Worm (Caenorhabditis elegans) whole organism, young adult: ENCODE results near the gene B0507.2.

Source experiments
- C06A6.2 ChIP-seq: fragments of 200-800 bp; sonication (Bioruptor generic); conservative IDR thresholded peaks from 2 replicates; pipeline ENCODE4 v1.3.6; 2022; ENCODE audit warnings: missing genetic modification characterization, missing compliant biosample characterization
- D2030.7 ChIP-seq: fragments of 200-800 bp; sonication (Bioruptor generic); IDR thresholded peaks from 2 replicates; pipeline ENCODE4 v1.3.6; 2022; ENCODE audit warnings: missing genetic modification reagents, missing genetic modification characterization, missing compliant biosample characterization
- F33H1.4 ChIP-seq: fragments of 200-800 bp; sonication (Bioruptor generic); IDR thresholded peaks from 2 replicates; pipeline ENCODE4 v1.3.6; 2022; ENCODE audit warnings: missing genetic modification reagents, missing genetic modification characterization, missing compliant biosample characterization
- F39B2.1 ChIP-seq: fragments of 200-800 bp; sonication (Bioruptor generic); IDR thresholded peaks from 2 replicates; pipeline ENCODE4 v1.3.6; 2022; ENCODE audit warnings: missing genetic modification reagents, missing genetic modification characterization, missing compliant biosample characterization
- F49E8.2 ChIP-seq: sonication (generic microtip); optimal IDR thresholded peaks from 3 replicates; lab custom pipeline; 2017; ENCODE audit warnings: missing genetic modification characterization, mild to moderate bottlenecking, missing compliant biosample characterization, antibody characterized with exemption, moderate library complexity; ENCODE audit not compliant: insufficient read depth
- F57A8.1 ChIP-seq: fragments of 200-800 bp; sonication (Bioruptor generic); optimal IDR thresholded peaks from 2 replicates; lab custom pipeline; 2018; ENCODE audit warnings: mild to moderate bottlenecking, missing genetic modification characterization, moderate library complexity, missing compliant biosample characterization
- T07F8.4 ChIP-seq: sonication (generic microtip); optimal IDR thresholded peaks from 2 replicates; lab custom pipeline; 2016; ENCODE audit warnings: mild to moderate bottlenecking, missing genetic modification characterization, moderate library complexity, missing compliant biosample characterization
- Y53F4B.3 ChIP-seq: fragments of 200-800 bp; sonication (Bioruptor generic); IDR thresholded peaks from 2 replicates; pipeline ENCODE4 v1.3.6; 2022; ENCODE audit warnings: missing genetic modification reagents, missing genetic modification characterization, missing compliant biosample characterization
- Y56A3A.18 ChIP-seq: fragments of 200-800 bp; sonication (Bioruptor generic); IDR thresholded peaks from 2 replicates; pipeline ENCODE4 v1.3.6; 2022; ENCODE audit warnings: missing genetic modification reagents, missing genetic modification characterization, missing compliant biosample characterization
- Y67H2A.10 ChIP-seq: fragments of 200-800 bp; sonication (Bioruptor generic); conservative IDR thresholded peaks from 2 replicates; pipeline ENCODE4 v1.3.6; 2022; ENCODE audit warnings: missing genetic modification reagents, missing genetic modification characterization, missing compliant biosample characterization
- ama-1 ChIP-seq, 3 experiments: fragments of 150-350 bp in 1 of 3; sonication (generic microtip) in 2 of 3; optimal IDR thresholded peaks; 2 replicates each; lab custom pipeline; 2014 to 2018; ENCODE audit warnings: missing biosample characterization in 2 of 3, missing genetic modification characterization in 2 of 3, missing genetic modification reagents in 2 of 3
- aptf-2 ChIP-seq: fragments of 200-800 bp; sonication (Bioruptor generic); conservative IDR thresholded peaks from 2 replicates; pipeline ENCODE4 v1.3.6; 2022; ENCODE audit warnings: missing genetic modification reagents, missing genetic modification characterization, missing compliant biosample characterization
- atf-7 ChIP-seq: sonication (generic microtip); optimal IDR thresholded peaks from 2 replicates; lab custom pipeline; 2017; ENCODE audit warnings: mild to moderate bottlenecking, missing genetic modification characterization, missing compliant biosample characterization
- attf-3 ChIP-seq: fragments of 200-800 bp; sonication (Bioruptor generic); conservative IDR thresholded peaks from 2 replicates; pipeline ENCODE4 v1.3.6; 2022; ENCODE audit warnings: missing genetic modification reagents, missing genetic modification characterization, missing compliant biosample characterization
- attf-6 ChIP-seq: fragments of 200-800 bp; sonication (Bioruptor generic); IDR thresholded peaks from 2 replicates; pipeline ENCODE4 v1.3.6; 2022; ENCODE audit warnings: missing genetic modification reagents, missing genetic modification characterization, missing compliant biosample characterization
- bed-1 ChIP-seq: fragments of 200-800 bp; sonication (Bioruptor generic); IDR thresholded peaks from 2 replicates; pipeline ENCODE4 v1.3.6; 2022; ENCODE audit warnings: missing genetic modification reagents, missing genetic modification characterization, missing compliant biosample characterization
- cebp-1 ChIP-seq, 2 experiments: fragments of 200-800 bp in 1 of 2; sonication (Bioruptor generic) in 1 of 2; sonication (generic microtip) in 1 of 2; IDR thresholded peaks in 1 of 2; optimal IDR thresholded peaks in 1 of 2; 2 replicates each; pipeline versions ENCODE4 v1.3.6 to Lab custom; 2017 to 2022; ENCODE audit warnings: missing compliant biosample characterization in 2 of 2, missing genetic modification characterization in 2 of 2, mild to moderate bottlenecking in 1 of 2, missing genetic modification reagents in 1 of 2, moderate library complexity in 1 of 2
- ceh-40 ChIP-seq: fragments of 200-800 bp; sonication (Bioruptor generic); IDR thresholded peaks from 2 replicates; pipeline ENCODE4 v1.3.6; 2022; ENCODE audit warnings: missing genetic modification characterization, missing compliant biosample characterization
- ceh-91 ChIP-seq: fragments of 200-800 bp; sonication (Bioruptor generic); IDR thresholded peaks from 2 replicates; pipeline ENCODE4 v1.3.6; 2022; ENCODE audit warnings: missing genetic modification reagents, missing genetic modification characterization, missing compliant biosample characterization
- chd-7 ChIP-seq: sonication (generic microtip); optimal IDR thresholded peaks from 2 replicates; lab custom pipeline; 2016; ENCODE audit warnings: mild to moderate bottlenecking, missing genetic modification characterization, moderate library complexity, missing compliant biosample characterization
- dpff-1 ChIP-seq: sonication (generic microtip); optimal IDR thresholded peaks from 2 replicates; lab custom pipeline; 2017; ENCODE audit warnings: mild to moderate bottlenecking, missing genetic modification characterization, missing compliant biosample characterization
- dpl-1 ChIP-seq: fragments of 150-350 bp; optimal IDR thresholded peaks from 2 replicates; lab custom pipeline; 2014; ENCODE audit warnings: missing biosample characterization, missing genetic modification reagents, missing genetic modification characterization
- efl-1 ChIP-seq: fragments of 150-350 bp; optimal IDR thresholded peaks from 2 replicates; lab custom pipeline; 2014; ENCODE audit warnings: missing biosample characterization, missing genetic modification reagents, missing genetic modification characterization
- egl-44 ChIP-seq: fragments of 200-800 bp; sonication (Bioruptor generic); IDR thresholded peaks from 2 replicates; pipeline ENCODE4 v1.3.6; 2022; ENCODE audit warnings: missing genetic modification reagents, missing genetic modification characterization, missing compliant biosample characterization
- egrh-3 ChIP-seq: fragments of 200-800 bp; sonication (Bioruptor generic); IDR thresholded peaks from 2 replicates; pipeline ENCODE4 v1.3.6; 2022; ENCODE audit warnings: missing genetic modification reagents, missing genetic modification characterization, missing compliant biosample characterization
- fkh-3 ChIP-seq: sonication (generic microtip); optimal IDR thresholded peaks from 2 replicates; lab custom pipeline; 2016; ENCODE audit warnings: mild to moderate bottlenecking, missing genetic modification characterization, missing compliant biosample characterization
- him-1 ChIP-seq: sonication (generic microtip); optimal IDR thresholded peaks from 2 replicates; lab custom pipeline; 2016; ENCODE audit warnings: missing genotype, missing genetic modification reagents, missing genetic modification characterization, missing compliant biosample characterization
- hlh-12 ChIP-seq: sonication (generic microtip); optimal IDR thresholded peaks from 2 replicates; lab custom pipeline; 2016; ENCODE audit warnings: missing genetic modification characterization, missing compliant biosample characterization
- hmg-20 ChIP-seq: fragments of 200-800 bp; sonication (Bioruptor generic); IDR thresholded peaks from 2 replicates; pipeline ENCODE4 v1.3.6; 2022; ENCODE audit warnings: missing genetic modification reagents, missing genetic modification characterization, missing compliant biosample characterization
- hsf-1 ChIP-seq: fragments of 200-800 bp; sonication (Bioruptor generic); IDR thresholded peaks from 2 replicates; pipeline ENCODE4 v1.3.6; 2022; ENCODE audit warnings: missing genetic modification reagents, missing genetic modification characterization, missing compliant biosample characterization
- let-526 ChIP-seq: fragments of 200-800 bp; sonication (Bioruptor generic); IDR thresholded peaks from 2 replicates; pipeline ENCODE4 v1.3.6; 2022; ENCODE audit warnings: missing genetic modification reagents, missing genetic modification characterization, missing compliant biosample characterization
- let-607 ChIP-seq, 2 experiments: fragments of 200-800 bp in 1 of 2; sonication (Bioruptor generic) in 1 of 2; sonication (generic microtip) in 1 of 2; optimal IDR thresholded peaks; 2 replicates each; lab custom pipeline; 2016 to 2018; ENCODE audit warnings: mild to moderate bottlenecking in 2 of 2, missing compliant biosample characterization in 2 of 2, missing genetic modification characterization in 2 of 2, moderate library complexity in 2 of 2, missing genotype in 1 of 2
- mel-28 ChIP-seq: sonication (generic microtip); optimal IDR thresholded peaks from 2 replicates; lab custom pipeline; 2016; ENCODE audit warnings: borderline replicate concordance, mild to moderate bottlenecking, missing genetic modification characterization, missing compliant biosample characterization
- mes-4 ChIP-seq: sonication (generic microtip); optimal IDR thresholded peaks from 2 replicates; lab custom pipeline; 2016; ENCODE audit warnings: missing genotype, missing genetic modification characterization, missing compliant biosample characterization
- nfya-1 ChIP-seq: sonication (generic microtip); optimal IDR thresholded peaks from 2 replicates; lab custom pipeline; 2017; ENCODE audit warnings: antibody characterized with exemption, missing compliant biosample characterization, missing genetic modification characterization, borderline replicate concordance; ENCODE audit not compliant: insufficient read depth
- nhr-80 ChIP-seq: sonication (generic microtip); optimal IDR thresholded peaks from 2 replicates; lab custom pipeline; 2016; ENCODE audit warnings: missing genetic modification characterization, missing compliant biosample characterization
- nhr-90 ChIP-seq: sonication (generic microtip); optimal IDR thresholded peaks from 2 replicates; lab custom pipeline; 2016; ENCODE audit warnings: missing genotype, mild to moderate bottlenecking, missing genetic modification characterization, missing compliant biosample characterization
- pha-4 ChIP-seq: fragments of 150-350 bp; sonication (generic microtip); optimal IDR thresholded peaks from 2 replicates; lab custom pipeline; 2014; ENCODE audit warnings: missing biosample characterization, missing genetic modification reagents, missing genetic modification characterization
- snpc-1.1 ChIP-seq: sonication (generic microtip); optimal IDR thresholded peaks from 2 replicates; lab custom pipeline; 2017; ENCODE audit warnings: missing genetic modification characterization, mild to moderate bottlenecking, missing compliant biosample characterization, antibody characterized with exemption, moderate library complexity, missing genotype, missing genetic modification reagents; ENCODE audit not compliant: insufficient read depth
- snpc-3.4 ChIP-seq: sonication (generic microtip); optimal IDR thresholded peaks from 2 replicates; lab custom pipeline; 2017; ENCODE audit warnings: missing genetic modification characterization, mild to moderate bottlenecking, missing compliant biosample characterization, antibody characterized with exemption, moderate library complexity, missing genotype, missing genetic modification reagents
- somi-1 ChIP-seq: fragments of 200-800 bp; sonication (Bioruptor generic); optimal IDR thresholded peaks from 2 replicates; lab custom pipeline; 2018; ENCODE audit warnings: mild to moderate bottlenecking, missing genetic modification characterization, missing compliant biosample characterization
- tbp1 ChIP-seq: fragments of 200-800 bp; sonication (Bioruptor generic); optimal IDR thresholded peaks from 2 replicates; lab custom pipeline; 2018; ENCODE audit warnings: mild to moderate bottlenecking, missing genetic modification characterization, missing compliant biosample characterization
- tbx-9 ChIP-seq: sonication (generic microtip); optimal IDR thresholded peaks from 2 replicates; lab custom pipeline; 2016; ENCODE audit warnings: borderline replicate concordance, missing genetic modification characterization, inconsistent platforms, missing compliant biosample characterization
- tlf-1 ChIP-seq: fragments of 200-800 bp; sonication (Bioruptor generic); optimal IDR thresholded peaks from 2 replicates; lab custom pipeline; 2018; ENCODE audit warnings: mild to moderate bottlenecking, missing genetic modification characterization, missing compliant biosample characterization
- ztf-22 ChIP-seq: fragments of 200-800 bp; sonication (Bioruptor generic); optimal IDR thresholded peaks from 2 replicates; lab custom pipeline; 2018; ENCODE audit warnings: mild to moderate bottlenecking, missing genetic modification characterization, moderate library complexity, missing compliant biosample characterization

The B0507.2 gene

DNA sequence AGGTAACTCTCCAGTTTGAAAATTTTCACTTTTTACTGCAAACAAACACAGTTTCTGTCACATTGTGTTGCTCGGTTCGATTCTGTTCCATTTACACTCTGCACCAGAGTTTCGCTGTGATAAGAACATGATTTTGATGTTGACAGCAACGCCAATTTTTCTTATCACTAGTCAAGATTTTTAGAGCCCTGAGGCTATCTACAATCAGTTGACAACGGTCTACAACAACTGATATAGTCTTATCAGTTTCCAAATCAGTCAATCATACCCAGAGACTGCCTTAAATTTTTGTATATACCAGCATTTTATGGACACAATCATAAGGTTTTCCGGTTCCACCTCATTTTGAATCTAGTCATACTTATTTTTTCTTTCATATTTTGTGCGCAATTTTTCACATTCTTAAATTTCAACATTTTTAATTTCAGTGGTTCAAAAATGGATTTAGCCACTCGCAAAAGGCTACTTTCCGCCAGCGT is 5.6 kb upstream of the B0507.2 start, which contains the start of gene B0507.3 (continued):
- TF ChIP-seq mel-28 (tag; lab: Kevin White, UChicago) (no peak), F39B2.1 (GFP tag; lab: Robert Waterston, UW) (no peak), aptf-2 (GFP tag; lab: Robert Waterston, UW) (no peak), fkh-3 (tag; lab: Kevin White, UChicago) (no peak), atf-7 (tag; lab: Kevin White, UChicago) (peak; percentile 49), him-1 (tag; lab: Kevin White, UChicago) (no peak), ceh-40 (no peak), attf-3 (GFP tag; lab: Robert Waterston, UW) (no peak), attf-6 (GFP tag; lab: Robert Waterston, UW) (no peak), tlf-1 (GFP tag; lab: Kevin White, UChicago) (peak; percentile 30), let-607 (tag; optimal IDR thresholded peaks at IDR 0.05; lab: Kevin White, UChicago) (peak in 1 of 2 experiments; percentile 48), F33H1.4 (GFP tag; lab: Robert Waterston, UW) (no peak), nhr-90 (tag; lab: Kevin White, UChicago) (no peak), efl-1 (GFP tag; lab: Kevin White, UChicago) (no peak), nfya-1 (tag; lab: Kevin White, UChicago) (no peak)

DNA sequence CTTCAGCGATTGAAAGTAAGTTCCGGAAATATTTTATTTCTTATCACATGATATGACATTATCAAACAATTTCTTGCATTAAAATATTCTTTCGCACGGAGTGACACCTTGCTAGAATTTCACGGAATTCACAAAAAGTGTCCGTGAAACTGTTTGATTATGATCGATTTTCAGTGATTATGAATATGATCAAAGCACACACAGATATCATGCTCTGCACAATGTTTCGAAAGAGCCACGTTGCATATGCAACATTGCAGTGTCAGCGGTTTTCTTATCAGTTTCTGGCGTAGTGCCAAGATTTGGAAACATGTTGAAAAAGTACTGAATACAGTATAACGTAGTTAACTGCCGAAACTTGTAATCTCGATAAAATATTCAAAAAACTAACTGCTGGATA is 5.0 kb upstream of the B0507.2 start:
- no peak for TF ChIP-seq Y67H2A.10 (GFP tag; lab: Robert Waterston, UW)
- TF ChIP-seq cebp-1 (GFP tag; IDR thresholded peaks at IDR 0.05; lab: Robert Waterston, UW): no peak
- TF ChIP-seq cebp-1 (tag; optimal IDR thresholded peaks at IDR 0.05; lab: Kevin White, UChicago): peak; percentile 72
- no peak for TF ChIP-seq somi-1 (GFP tag; lab: Kevin White, UChicago)
- TF ChIP-seq hsf-1 (GFP tag; lab: Robert Waterston, UW): no peak
- TF ChIP-seq mes-4 (tag; lab: Kevin White, UChicago): no peak
- no peak for TF ChIP-seq F57A8.1
- TF ChIP-seq egrh-3 (GFP tag; lab: Robert Waterston, UW): no peak
- TF ChIP-seq C06A6.2 (GFP tag; lab: Robert Waterston, UW): no peak
- TF ChIP-seq nhr-80 (tag; lab: Kevin White, UChicago): peak; percentile 72
- no peak for TF ChIP-seq D2030.7 (GFP tag; lab: Robert Waterston, UW)
- no peak for TF ChIP-seq tbx-9
- peak; percentile 6 for TF ChIP-seq tlf-1 (GFP tag; lab: Kevin White, UChicago)
- peak; percentile 35 to 86 for TF ChIP-seq let-607 (tag; optimal IDR thresholded peaks at IDR 0.05; lab: Kevin White, UChicago)
- no peak for TF ChIP-seq Y56A3A.18 (GFP tag; lab: Robert Waterston, UW)
- no peak for TF ChIP-seq pha-4 (tag; lab: Kevin White, UChicago)
- TF ChIP-seq T07F8.4: no peak
- no peak for TF ChIP-seq bed-1 (GFP tag; lab: Robert Waterston, UW)
- peak; percentile 68 for TF ChIP-seq ztf-22 (GFP tag; lab: Kevin White, UChicago)
- TF ChIP-seq dpl-1 (GFP tag; lab: Kevin White, UChicago): no peak
- TF ChIP-seq hmg-20: no peak
- no peak for TF ChIP-seq chd-7
- TF ChIP-seq tbp1 (GFP tag; lab: Kevin White, UChicago): peak; percentile 1
- TF ChIP-seq ceh-91 (GFP tag; lab: Robert Waterston, UW): no peak
- TF ChIP-seq F49E8.2: no peak
- TF ChIP-seq Y53F4B.3 (GFP tag; lab: Robert Waterston, UW): no peak
- no peak for TF ChIP-seq mel-28 (tag; lab: Kevin White, UChicago)
- no peak for TF ChIP-seq egl-44 (GFP tag; lab: Robert Waterston, UW)
- no peak for TF ChIP-seq let-526 (GFP tag; lab: Robert Waterston, UW)
- no peak for TF ChIP-seq snpc-1.1 (tag; lab: Kevin White, UChicago)
- TF ChIP-seq dpff-1 (tag; lab: Kevin White, UChicago): no peak
- TF ChIP-seq hlh-12: no peak
- no peak for TF ChIP-seq snpc-3.4 (tag; lab: Kevin White, UChicago)
- TF ChIP-seq ama-1 (optimal IDR thresholded peaks at IDR 0.05; lab: Kevin White, UChicago): no peak
- TF ChIP-seq ama-1 (GFP tag; optimal IDR thresholded peaks at IDR 0.05; lab: Kevin White, UChicago): no peak
